Worm (Caenorhabditis elegans) whole organism, early embryonic: Measurements from ENCODE around the gene lgc-56.

ENCODE experiments used
- B0310.2 ChIP-seq: sonication (generic microtip); optimal IDR thresholded peaks from 2 replicates; lab custom pipeline; 2016; ENCODE audit warnings: mild to moderate bottlenecking, missing genetic modification characterization, missing compliant biosample characterization
- F13C5.2 ChIP-seq: sonication (generic microtip); optimal IDR thresholded peaks from 2 replicates; lab custom pipeline; 2017; ENCODE audit warnings: mild to moderate bottlenecking, missing genetic modification characterization, inconsistent platforms, missing compliant biosample characterization
- aly-1 ChIP-seq: sonication (generic microtip); optimal IDR thresholded peaks from 2 replicates; lab custom pipeline; 2016; ENCODE audit warnings: missing genetic modification characterization, missing compliant biosample characterization
- ama-1 ChIP-seq: fragments of 150-350 bp; optimal IDR thresholded peaks from 2 replicates; lab custom pipeline; 2014
- ceh-13 ChIP-seq: fragments of 200-800 bp; sonication (Bioruptor generic); optimal IDR thresholded peaks from 2 replicates; lab custom pipeline; 2018; ENCODE audit warnings: mild to moderate bottlenecking, missing genetic modification characterization, missing compliant biosample characterization
- flt-1 ChIP-seq: fragments of 200-800 bp; sonication (Bioruptor generic); IDR thresholded peaks from 2 replicates; pipeline ENCODE4 v1.3.6; 2022; ENCODE audit warnings: missing genetic modification characterization, missing compliant biosample characterization
- sea-1 ChIP-seq: fragments of 200-800 bp; sonication (Bioruptor generic); conservative IDR thresholded peaks from 2 replicates; pipeline ENCODE4 v1.3.6; 2022; ENCODE audit warnings: missing genetic modification characterization, missing compliant biosample characterization
- tbx-37 ChIP-seq: fragments of 200-800 bp; sonication (Bioruptor generic); conservative IDR thresholded peaks from 2 replicates; pipeline ENCODE4 v1.3.6; 2022; ENCODE audit warnings: missing genetic modification reagents, missing genetic modification characterization, missing compliant biosample characterization
- tra-4 ChIP-seq: sonication (generic microtip); optimal IDR thresholded peaks from 2 replicates; lab custom pipeline; 2017; ENCODE audit warnings: missing genetic modification characterization, missing compliant biosample characterization

DNA sequence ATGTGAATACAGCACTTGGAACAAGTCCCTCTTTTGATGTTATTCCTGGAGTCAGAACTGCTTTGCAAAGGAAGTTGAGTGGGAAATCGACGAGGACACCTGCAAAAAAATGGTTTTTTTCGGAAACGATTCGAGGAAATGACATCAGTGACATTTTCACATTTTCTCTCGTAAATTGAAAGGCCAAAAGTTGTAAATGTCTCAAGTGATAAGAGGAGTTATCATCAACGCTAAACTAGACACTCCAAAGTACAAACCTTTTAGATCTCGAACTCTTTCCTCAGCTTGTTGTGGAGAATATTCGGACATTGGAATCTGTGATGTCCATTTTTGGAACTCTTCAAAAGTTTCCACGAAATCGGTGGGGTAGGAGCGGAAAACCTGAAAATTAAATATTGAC lies 46.0 kb upstream of the lgc-56 start:
- TF ChIP-seq ama-1, result no peak
- TF ChIP-seq flt-1 (GFP tag; lab: Robert Waterston, UW), result no peak
- no peak for TF ChIP-seq sea-1 (GFP tag; lab: Robert Waterston, UW)
- no peak for TF ChIP-seq F13C5.2 (tag; lab: Kevin White, UChicago)
- no peak for TF ChIP-seq ceh-13 (GFP tag; lab: Kevin White, UChicago)
- no peak for TF ChIP-seq aly-1 (tag; lab: Kevin White, UChicago)
- TF ChIP-seq tbx-37 (GFP tag; lab: Robert Waterston, UW), result no peak
- TF ChIP-seq B0310.2 (tag; lab: Kevin White, UChicago), result no peak
- TF ChIP-seq tra-4 (tag; lab: Kevin White, UChicago), result no peak
